Worm (Caenorhabditis elegans) whole organism, L4 larva: ENCODE data around the gene F13B6.3.

Experiments
- F10B5.3 ChIP-seq: sonication (generic microtip); optimal IDR thresholded peaks from 2 replicates; lab custom pipeline; 2016; ENCODE audit warnings: mild to moderate bottlenecking, missing genetic modification characterization, missing compliant biosample characterization
- F44E2.7 ChIP-seq: fragments of 200-800 bp; sonication (Bioruptor generic); IDR thresholded peaks from 2 replicates; pipeline ENCODE4 v2.1.2; 2022; ENCODE audit warnings: missing genetic modification characterization, missing compliant biosample characterization
- R02D3.7 ChIP-seq: fragments of 150-350 bp; sonication (generic microtip); optimal IDR thresholded peaks from 3 replicates; lab custom pipeline; 2014; ENCODE audit warnings: missing biosample characterization, missing genetic modification characterization
- Y48G9A.11 ChIP-seq: fragments of 200-800 bp; sonication (Bioruptor generic); IDR thresholded peaks from 2 replicates; pipeline ENCODE4 v1.3.6; 2022; ENCODE audit warnings: missing genetic modification reagents, missing genetic modification characterization, missing compliant biosample characterization
- Y5F2A.4 ChIP-seq: fragments of 200-800 bp; sonication (Bioruptor generic); optimal IDR thresholded peaks from 2 replicates; lab custom pipeline; 2018; ENCODE audit warnings: mild to moderate bottlenecking, missing genetic modification characterization, missing compliant biosample characterization
- ZK337.2 ChIP-seq: fragments of 200-800 bp; sonication (Bioruptor generic); IDR thresholded peaks from 2 replicates; pipeline ENCODE4 v1.3.6; 2022; ENCODE audit warnings: missing genetic modification reagents, missing genetic modification characterization, missing compliant biosample characterization
- ZK546.5 ChIP-seq, 2 experiments: sonication (generic microtip); optimal IDR thresholded peaks; 2 replicates each; lab custom pipeline; 2017; ENCODE audit warnings: missing biosample characterization in 2 of 2, missing genetic modification characterization in 2 of 2
- aha-1 ChIP-seq: fragments of 150-350 bp; peaks from one replicate; lab custom pipeline; 2014; ENCODE audit warnings: missing biosample characterization, missing genetic modification characterization
- ama-1 ChIP-seq: fragments of 150-350 bp; optimal IDR thresholded peaks from 2 replicates; lab custom pipeline; 2014; ENCODE audit warnings: inconsistent platforms, mixed read lengths
- ceh-20 ChIP-seq: fragments of 200-800 bp; sonication (Bioruptor generic); IDR thresholded peaks from 2 replicates; pipeline ENCODE4 v1.3.6; 2022; ENCODE audit warnings: missing genetic modification reagents, missing genetic modification characterization, missing compliant biosample characterization
- ceh-32 ChIP-seq: sonication (generic microtip); optimal IDR thresholded peaks from 2 replicates; lab custom pipeline; 2016; ENCODE audit warnings: mild to moderate bottlenecking, missing genetic modification characterization, missing compliant biosample characterization; ENCODE audit not compliant: poor library complexity
- ceh-44 ChIP-seq: fragments of 200-800 bp; sonication (Bioruptor generic); IDR thresholded peaks from 2 replicates; pipeline ENCODE4 v1.3.6; 2022; ENCODE audit warnings: missing genetic modification reagents, missing genetic modification characterization, missing compliant biosample characterization
- ceh-62 ChIP-seq: sonication (generic microtip); optimal IDR thresholded peaks from 2 replicates; lab custom pipeline; 2017; ENCODE audit warnings: missing biosample characterization, missing genetic modification characterization
- ceh-82 ChIP-seq: sonication (generic microtip); optimal IDR thresholded peaks from 2 replicates; lab custom pipeline; 2017; ENCODE audit warnings: missing biosample characterization, missing genetic modification characterization
- daf-12 ChIP-seq: fragments of 150-350 bp; optimal IDR thresholded peaks from 2 replicates; lab custom pipeline; 2014; ENCODE audit warnings: missing biosample characterization, missing genetic modification reagents, missing genetic modification characterization
- daf-8 ChIP-seq: fragments of 200-800 bp; sonication (Bioruptor generic); IDR thresholded peaks from 2 replicates; pipeline ENCODE4 v1.3.6; 2022; ENCODE audit warnings: missing genetic modification characterization, missing compliant biosample characterization
- dmd-6 ChIP-seq: fragments of 200-800 bp; sonication (Bioruptor generic); IDR thresholded peaks from 2 replicates; pipeline ENCODE4 v1.3.6; 2022; ENCODE audit warnings: missing genetic modification reagents, missing genetic modification characterization, missing compliant biosample characterization
- dmd-8 ChIP-seq: fragments of 200-800 bp; sonication (Bioruptor generic); IDR thresholded peaks from 2 replicates; pipeline ENCODE4 v1.3.6; 2022; ENCODE audit warnings: missing genetic modification characterization, missing compliant biosample characterization
- dpl-1 ChIP-seq: fragments of 150-350 bp; optimal IDR thresholded peaks from 2 replicates; lab custom pipeline; 2014; ENCODE audit warnings: missing biosample characterization, missing genetic modification reagents, missing genetic modification characterization
- egl-43 ChIP-seq: fragments of 200-800 bp; sonication (Bioruptor generic); IDR thresholded peaks from 2 replicates; pipeline ENCODE4 v1.3.6; 2022; ENCODE audit warnings: missing genetic modification reagents, missing genetic modification characterization, missing compliant biosample characterization
- fkh-10 ChIP-seq: fragments of 150-350 bp; optimal IDR thresholded peaks from 2 replicates; lab custom pipeline; 2014; ENCODE audit warnings: missing biosample characterization, missing genetic modification reagents, missing genetic modification characterization
- fos-1 ChIP-seq: fragments of 150-350 bp; optimal IDR thresholded peaks from 2 replicates; lab custom pipeline; 2014; ENCODE audit warnings: missing biosample characterization, missing genetic modification characterization
- gei-8 ChIP-seq: fragments of 200-800 bp; sonication (Bioruptor generic); optimal IDR thresholded peaks from 2 replicates; lab custom pipeline; 2018; ENCODE audit warnings: mild to moderate bottlenecking, missing genetic modification characterization, missing compliant biosample characterization
- hif-1 ChIP-seq, 2 experiments: sonication (generic microtip); optimal IDR thresholded peaks; 2 replicates each; lab custom pipeline; 2016 to 2017; ENCODE audit warnings: missing compliant biosample characterization in 2 of 2, missing genetic modification characterization in 2 of 2, missing genetic modification reagents in 2 of 2, missing genotype in 2 of 2, mild to moderate bottlenecking in 1 of 2
- hlh-11 ChIP-seq: fragments of 200-800 bp; sonication (Bioruptor generic); optimal IDR thresholded peaks from 2 replicates; lab custom pipeline; 2018; ENCODE audit warnings: mild to moderate bottlenecking, missing genetic modification characterization, missing compliant biosample characterization
- lin-13 ChIP-seq: fragments of 150-350 bp; optimal IDR thresholded peaks from 2 replicates; lab custom pipeline; 2014; ENCODE audit warnings: missing biosample characterization, missing genetic modification reagents, missing genetic modification characterization
- lin-29 ChIP-seq: fragments of 200-800 bp; sonication (Bioruptor generic); IDR thresholded peaks from 2 replicates; pipeline ENCODE4 v1.3.6; 2022; ENCODE audit warnings: missing genetic modification reagents, missing genetic modification characterization, missing compliant biosample characterization
- lin-38 ChIP-seq: fragments of 200-800 bp; sonication (Bioruptor generic); IDR thresholded peaks from 2 replicates; pipeline ENCODE4 v1.3.6; 2022; ENCODE audit warnings: missing genetic modification reagents, missing genetic modification characterization, missing compliant biosample characterization
- lin-39 ChIP-seq: fragments of 150-350 bp; optimal IDR thresholded peaks from 2 replicates; lab custom pipeline; 2014; ENCODE audit warnings: missing biosample characterization, missing genetic modification reagents, missing genetic modification characterization
- lsy-2 ChIP-seq, 2 experiments: fragments of 150-350 bp in 1 of 2; sonication (generic microtip) in 1 of 2; optimal IDR thresholded peaks; 2 replicates each; lab custom pipeline; 2014 to 2017; ENCODE audit warnings: missing biosample characterization in 2 of 2, missing genetic modification characterization in 2 of 2
- mdt-29 ChIP-seq: fragments of 200-800 bp; sonication (Bioruptor generic); IDR thresholded peaks from 2 replicates; pipeline ENCODE4 v1.3.6; 2022; ENCODE audit warnings: missing genetic modification reagents, missing genetic modification characterization, missing compliant biosample characterization
- mxl-2 ChIP-seq: fragments of 200-800 bp; sonication (Bioruptor generic); conservative IDR thresholded peaks from 2 replicates; pipeline ENCODE4 v1.3.6; 2022; ENCODE audit warnings: missing genetic modification reagents, missing genetic modification characterization, missing compliant biosample characterization
- mxl-3 ChIP-seq: fragments of 200-800 bp; sonication (Bioruptor generic); optimal IDR thresholded peaks from 2 replicates; lab custom pipeline; 2018; ENCODE audit warnings: mild to moderate bottlenecking, missing genetic modification characterization, missing compliant biosample characterization
- nhr-10 ChIP-seq: fragments of 150-350 bp; optimal IDR thresholded peaks from 2 replicates; lab custom pipeline; 2014; ENCODE audit warnings: missing biosample characterization, missing genetic modification characterization
- nhr-11 ChIP-seq: fragments of 150-350 bp; optimal IDR thresholded peaks from 2 replicates; lab custom pipeline; 2014; ENCODE audit warnings: missing biosample characterization, missing genetic modification characterization
- nhr-111 ChIP-seq: fragments of 200-800 bp; sonication (Bioruptor generic); optimal IDR thresholded peaks from 2 replicates; lab custom pipeline; 2018; ENCODE audit warnings: mild to moderate bottlenecking, missing genetic modification characterization, missing compliant biosample characterization
- nhr-41 ChIP-seq: fragments of 200-800 bp; sonication (Bioruptor generic); IDR thresholded peaks from 2 replicates; pipeline ENCODE4 v1.3.6; 2022; ENCODE audit warnings: missing genetic modification reagents, missing genetic modification characterization, missing compliant biosample characterization
- nhr-76 ChIP-seq: fragments of 150-350 bp; optimal IDR thresholded peaks from 2 replicates; lab custom pipeline; 2014; ENCODE audit warnings: missing biosample characterization, missing genetic modification characterization
- nhr-77 ChIP-seq: fragments of 150-350 bp; optimal IDR thresholded peaks from 2 replicates; lab custom pipeline; 2014; ENCODE audit warnings: missing biosample characterization, missing genetic modification characterization
- pha-4 ChIP-seq, 2 experiments: fragments of 150-350 bp in 1 of 2; fragments of 200-800 bp in 1 of 2; sonication (Bioruptor generic) in 1 of 2; IDR thresholded peaks in 1 of 2; optimal IDR thresholded peaks in 1 of 2; 2 replicates each; pipeline versions ENCODE4 v1.3.6 to Lab custom; 2014 to 2022; ENCODE audit warnings: missing genetic modification characterization in 2 of 2, missing genetic modification reagents in 2 of 2, missing biosample characterization in 1 of 2, missing compliant biosample characterization in 1 of 2
- php-3 ChIP-seq: fragments of 200-800 bp; sonication (Bioruptor generic); IDR thresholded peaks from 2 replicates; pipeline ENCODE4 v1.3.6; 2022; ENCODE audit warnings: missing genetic modification reagents, missing genetic modification characterization, missing compliant biosample characterization
- pqm-1 ChIP-seq: sonication (generic microtip); optimal IDR thresholded peaks from 2 replicates; lab custom pipeline; 2017; ENCODE audit warnings: missing biosample characterization, missing genetic modification characterization
- rbr-2 ChIP-seq: sonication (generic microtip); optimal IDR thresholded peaks from 2 replicates; lab custom pipeline; 2016; ENCODE audit warnings: missing genotype, missing genetic modification characterization, missing compliant biosample characterization
- saeg-2 ChIP-seq: fragments of 200-800 bp; sonication (Bioruptor generic); IDR thresholded peaks from 2 replicates; pipeline ENCODE4 v1.3.6; 2022; ENCODE audit warnings: missing genetic modification reagents, missing genetic modification characterization, missing compliant biosample characterization
- skn-1 ChIP-seq: fragments of 150-350 bp; optimal IDR thresholded peaks from 2 replicates; lab custom pipeline; 2014; ENCODE audit warnings: missing biosample characterization, missing genetic modification characterization
- spr-3 ChIP-seq: fragments of 200-800 bp; sonication (Bioruptor generic); optimal IDR thresholded peaks from 2 replicates; lab custom pipeline; 2018; ENCODE audit warnings: mild to moderate bottlenecking, missing genetic modification characterization, missing compliant biosample characterization
- tag-97 ChIP-seq: fragments of 200-800 bp; sonication (Bioruptor generic); IDR thresholded peaks from 2 replicates; pipeline ENCODE4 v1.3.6; 2022; ENCODE audit warnings: missing genetic modification characterization, missing compliant biosample characterization
- vab-7 ChIP-seq: fragments of 200-800 bp; sonication (Bioruptor generic); IDR thresholded peaks from 2 replicates; pipeline ENCODE4 v1.3.6; 2022; ENCODE audit warnings: missing genetic modification reagents, missing genetic modification characterization, missing compliant biosample characterization
- zag-1 ChIP-seq: fragments of 150-350 bp; optimal IDR thresholded peaks from 2 replicates; lab custom pipeline; 2014; ENCODE audit warnings: missing biosample characterization, missing genetic modification characterization
- zfp-3 ChIP-seq: fragments of 200-800 bp; sonication (Bioruptor generic); conservative IDR thresholded peaks from 2 replicates; pipeline ENCODE4 v1.3.6; 2022; ENCODE audit warnings: missing genetic modification reagents, missing genetic modification characterization, missing compliant biosample characterization
- zip-2 ChIP-seq: fragments of 150-350 bp; optimal IDR thresholded peaks from 2 replicates; lab custom pipeline; 2014; ENCODE audit warnings: missing biosample characterization, missing genetic modification characterization

Gene F13B6.3

DNA sequence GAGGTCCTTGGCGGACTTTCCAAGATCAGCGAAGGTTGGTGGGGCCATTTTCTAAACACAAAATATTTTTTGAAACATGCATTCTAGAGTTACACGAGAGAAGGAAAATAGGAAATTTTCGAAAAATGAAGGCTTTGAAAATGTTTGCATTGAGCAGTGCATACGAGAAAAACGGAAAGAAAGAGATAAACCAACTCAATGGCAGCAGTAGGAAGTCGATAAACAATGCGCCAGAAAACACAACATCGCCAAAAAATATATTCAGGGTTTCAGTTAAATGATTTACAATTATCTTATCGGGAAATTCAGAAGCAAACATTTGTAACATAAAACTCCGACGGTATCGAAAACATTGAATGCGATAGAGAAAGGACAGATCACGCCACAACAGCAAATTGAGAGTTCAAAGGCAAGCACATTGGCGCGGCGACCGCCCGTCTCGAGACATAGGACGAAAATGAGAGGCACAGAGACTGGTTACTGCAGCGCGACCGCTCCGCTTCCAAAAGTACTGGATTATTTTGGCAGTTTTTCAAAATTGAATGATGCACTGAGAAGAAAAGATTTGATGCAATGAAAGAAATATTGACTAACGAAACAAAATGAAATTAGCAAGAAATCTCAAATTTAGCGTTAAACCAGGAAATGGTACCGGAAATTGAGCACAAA lies 42.2 kb upstream of the F13B6.3 start, which contains the start of the genes vdac-1 and R05G6.5:
TSS of gene vdac-1 (minus strand) at position 51 of the 669 bp plus-strand sequence.
TSS of gene R05G6.5 (plus strand) at position 527 of the 669 bp plus-strand sequence.
- TF ChIP-seq zag-1 (tag; lab: Kevin White, UChicago) = no peak
- peak; percentile 90 for TF ChIP-seq nhr-77 (tag; lab: Kevin White, UChicago)
- TF ChIP-seq rbr-2 (tag; lab: Kevin White, UChicago) = peak; percentile 72
- TF ChIP-seq dpl-1 (GFP tag; lab: Kevin White, UChicago) = peak; percentile 89
- TF ChIP-seq R02D3.7 = no peak
- peak; percentile 50 for TF ChIP-seq nhr-10 (tag; lab: Kevin White, UChicago)
- peak; percentile 24 for TF ChIP-seq ama-1 (lab: Kevin White, UChicago)
- TF ChIP-seq vab-7 = peak; percentile 57
- TF ChIP-seq nhr-41 = peak; percentile 49; the same call in 1 of the 2 replicates
- no peak for TF ChIP-seq nhr-111 (GFP tag; lab: Kevin White, UChicago)
- no peak for TF ChIP-seq skn-1 (tag; lab: Kevin White, UChicago)
- TF ChIP-seq mxl-2 = no peak
- TF ChIP-seq ceh-82 = no peak
- TF ChIP-seq F44E2.7 = 0 out of 2 replicates have a peak, but pooled peaks have one; percentile 21
- TF ChIP-seq saeg-2 (GFP tag; lab: Robert Waterston, UW) = 0 out of 2 replicates have a peak, but pooled peaks have one; percentile 45
- TF ChIP-seq Y5F2A.4 (GFP tag; lab: Kevin White, UChicago) = no peak
- peak; percentile 95 for TF ChIP-seq hlh-11 (tag; lab: Kevin White, UChicago)
- TF ChIP-seq zfp-3 (GFP tag; lab: Robert Waterston, UW) = peak; percentile 69
- no peak for TF ChIP-seq ceh-62 (tag; lab: Kevin White, UChicago)
- no peak for TF ChIP-seq tag-97 (GFP tag; lab: Robert Waterston, UW)
- TF ChIP-seq lin-38 (GFP tag; lab: Robert Waterston, UW) = peak; percentile 67
- TF ChIP-seq Y48G9A.11 (GFP tag; lab: Robert Waterston, UW) = no peak
- TF ChIP-seq ceh-20 (GFP tag; lab: Robert Waterston, UW) = peak; percentile 84
- TF ChIP-seq ZK546.5 (tag; optimal IDR thresholded peaks at IDR 0.05; lab: Kevin White, UChicago) = no peak
- TF ChIP-seq zip-2 (tag; lab: Kevin White, UChicago) = peak; percentile 10
- no peak for TF ChIP-seq ceh-44 (GFP tag; lab: Robert Waterston, UW)
- TF ChIP-seq mdt-29 = no peak
- no peak for TF ChIP-seq spr-3 (GFP tag; lab: Kevin White, UChicago)
- peak; percentile 3 to 63 for TF ChIP-seq hif-1 (tag; optimal IDR thresholded peaks at IDR 0.05; lab: Kevin White, UChicago)
- TF ChIP-seq egl-43 (GFP tag; lab: Robert Waterston, UW) = no peak
- peak; percentile 75 for TF ChIP-seq nhr-11 (tag; lab: Kevin White, UChicago)
- TF ChIP-seq ZK337.2 (GFP tag; lab: Robert Waterston, UW) = no peak
- peak; percentile 83 for TF ChIP-seq aha-1 (tag; lab: Kevin White, UChicago)
- TF ChIP-seq daf-8 = no peak
- peak; percentile 39 for TF ChIP-seq fkh-10 (GFP tag; lab: Kevin White, UChicago)
- no peak for TF ChIP-seq fos-1 (tag; lab: Kevin White, UChicago)
- TF ChIP-seq mxl-3 (GFP tag; lab: Kevin White, UChicago) = peak; percentile 99
- 0 out of 2 replicates have a peak, but pooled peaks have one; percentile 22 for TF ChIP-seq lin-29 (GFP tag; lab: Robert Waterston, UW)
- TF ChIP-seq daf-12 (tag; lab: Kevin White, UChicago) = no peak
- no peak for TF ChIP-seq gei-8 (GFP tag; lab: Kevin White, UChicago)
- TF ChIP-seq php-3 (GFP tag; lab: Robert Waterston, UW) = peak; percentile 74; the same call in 1 of the 2 replicates
- TF ChIP-seq ceh-32 (tag; lab: Kevin White, UChicago) = no peak
- TF ChIP-seq lsy-2 (tag; optimal IDR thresholded peaks at IDR 0.05; lab: Kevin White, UChicago) = peak; percentile 69 to 81
- TF ChIP-seq pha-4 (GFP tag; IDR thresholded peaks at IDR 0.05; lab: Robert Waterston, UW) = peak; percentile 77
- peak; percentile 38 for TF ChIP-seq pha-4 (tag; optimal IDR thresholded peaks at IDR 0.05; lab: Kevin White, UChicago)
- TF ChIP-seq dmd-6 (GFP tag; lab: Robert Waterston, UW) = peak; percentile 88
- TF ChIP-seq dmd-8 (GFP tag; lab: Robert Waterston, UW) = peak; percentile 73; the same call in 1 of the 2 replicates
- peak; percentile 83 for TF ChIP-seq pqm-1
- TF ChIP-seq nhr-76 (tag; lab: Kevin White, UChicago) = no peak
- TF ChIP-seq F10B5.3 = no peak
- TF ChIP-seq lin-13 (GFP tag; lab: Kevin White, UChicago) = peak; percentile 72
- TF ChIP-seq lin-39 (tag; lab: Kevin White, UChicago) = no peak
